Worm (Caenorhabditis elegans) whole organism, late embryonic: ENCODE results near the gene T07C4.12.

Source experiments
- C08G9.2 ChIP-seq: sonication (generic microtip); optimal IDR thresholded peaks from 2 replicates; lab custom pipeline; 2016; ENCODE audit warnings: mild to moderate bottlenecking, missing genetic modification characterization, moderate library complexity, missing compliant biosample characterization
- Y22D7AL.16 ChIP-seq: sonication (generic microtip); optimal IDR thresholded peaks from 2 replicates; lab custom pipeline; 2016; ENCODE audit warnings: missing genetic modification characterization, missing compliant biosample characterization
- ama-1 ChIP-seq: fragments of 150-350 bp; optimal IDR thresholded peaks from 2 replicates; lab custom pipeline; 2014
- che-1 ChIP-seq: sonication (generic microtip); optimal IDR thresholded peaks from 2 replicates; lab custom pipeline; 2016; ENCODE audit warnings: mild to moderate bottlenecking, missing genetic modification characterization, missing compliant biosample characterization
- elt-2 ChIP-seq: sonication (generic microtip); optimal IDR thresholded peaks from 2 replicates; lab custom pipeline; 2016; ENCODE audit warnings: missing genetic modification reagents, missing genetic modification characterization, missing compliant biosample characterization
- npax-4 ChIP-seq: sonication (generic microtip); optimal IDR thresholded peaks from 2 replicates; lab custom pipeline; 2016; ENCODE audit warnings: missing genetic modification characterization, missing compliant biosample characterization
- pha-4 ChIP-seq: fragments of 150-350 bp; optimal IDR thresholded peaks from 2 replicates; lab custom pipeline; 2018; ENCODE audit warnings: missing biosample characterization, missing genetic modification reagents, missing genetic modification characterization
- ref-2 ChIP-seq: sonication (generic microtip); optimal IDR thresholded peaks from 2 replicates; lab custom pipeline; 2016; ENCODE audit warnings: missing genetic modification characterization, missing compliant biosample characterization
- tbx-2 ChIP-seq: sonication (generic microtip); optimal IDR thresholded peaks from 2 replicates; lab custom pipeline; 2016; ENCODE audit warnings: missing genetic modification characterization, missing compliant biosample characterization
- unc-55 ChIP-seq: sonication (generic microtip); optimal IDR thresholded peaks from 2 replicates; lab custom pipeline; 2017; ENCODE audit warnings: missing biosample characterization, missing genetic modification reagents, missing genetic modification characterization

DNA sequence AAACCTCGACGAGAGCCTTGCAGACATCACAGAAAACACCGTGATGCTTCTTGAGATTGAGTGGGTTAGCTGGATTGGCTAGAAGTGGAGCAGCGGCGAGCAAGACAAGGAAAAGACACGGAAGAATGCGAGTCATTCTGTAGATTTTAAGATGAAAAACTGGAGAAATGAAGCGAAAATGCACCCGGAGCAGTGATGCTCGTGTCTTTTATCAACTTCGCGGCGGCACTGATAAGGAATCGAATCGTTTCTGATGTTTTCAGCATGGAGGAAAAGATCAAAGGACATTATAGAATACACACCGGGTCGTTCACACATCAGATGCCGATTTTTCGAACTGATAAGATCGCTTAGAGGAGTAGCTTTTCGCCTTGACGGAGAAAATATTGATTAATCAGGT is 22.9 kb upstream of the T07C4.12 start, which contains the start of gene spp-1:
- TF ChIP-seq unc-55 (GFP tag; lab: Kevin White, UChicago) (no peak), npax-4 (tag; lab: Kevin White, UChicago) (no peak), ama-1 (lab: Kevin White, UChicago) (no peak), Y22D7AL.16 (no peak), che-1 (tag; lab: Kevin White, UChicago) (no peak), elt-2 (tag; lab: Kevin White, UChicago) (no peak), tbx-2 (no peak), C08G9.2 (tag; lab: Kevin White, UChicago) (no peak), pha-4 (no peak), ref-2 (tag; lab: Kevin White, UChicago) (no peak)
